Fruit fly (Drosophila melanogaster) whole organism, embryonic: ENCODE results near the gene RpL36.

Experiments used
- CG11560 ChIP-seq: fragments of 200-800 bp; sonication (Bioruptor generic); IDR thresholded peaks from 3 replicates; pipeline ENCODE4 v1.3.6; 2022; ENCODE audit warnings: missing biosample characterization, missing genetic modification characterization
- CG11695 ChIP-seq: fragments of 200-800 bp; sonication (Bioruptor generic); IDR thresholded peaks from 3 replicates; pipeline ENCODE4 v1.3.6; 2022; ENCODE audit warnings: missing biosample characterization, missing genetic modification characterization
- CG15601 ChIP-seq: fragments of 200-800 bp; sonication (Bioruptor generic); optimal IDR thresholded peaks from 3 replicates; lab custom pipeline; 2019; ENCODE audit warnings: missing biosample characterization, mild to moderate bottlenecking, missing genetic modification characterization, moderate library complexity
- CG1603 ChIP-seq: fragments of 200-800 bp; sonication (Bioruptor generic); optimal IDR thresholded peaks from 2 replicates; lab custom pipeline; 2019; ENCODE audit warnings: missing biosample characterization, mild to moderate bottlenecking, missing genetic modification characterization, moderate library complexity
- CG16815 ChIP-seq: fragments of 200-800 bp; sonication (Bioruptor generic); optimal IDR thresholded peaks from 3 replicates; lab custom pipeline; 2017; ENCODE audit warnings: missing biosample characterization, mild to moderate bottlenecking, missing genetic modification characterization
- CG1792 ChIP-seq: fragments of 200-800 bp; sonication (Bioruptor generic); optimal IDR thresholded peaks from 2 replicates; lab custom pipeline; 2016; ENCODE audit warnings: missing biosample characterization, missing genetic modification characterization
- CG18599 ChIP-seq: fragments of 200-800 bp; sonication (Bioruptor generic); optimal IDR thresholded peaks from 3 replicates; lab custom pipeline; 2017; ENCODE audit warnings: missing biosample characterization, missing genetic modification characterization, mild to moderate bottlenecking, moderate library complexity, missing genetic modification reagents
- CG30020 ChIP-seq: fragments of 200-800 bp; optimal IDR thresholded peaks from 2 replicates; lab custom pipeline; 2019; ENCODE audit warnings: missing biosample characterization, mild to moderate bottlenecking, missing genetic modification characterization, moderate library complexity
- CG32772 ChIP-seq: fragments of 200-800 bp; sonication (Bioruptor generic); IDR thresholded peaks from 2 replicates; pipeline ENCODE4 v1.3.6; 2022; ENCODE audit warnings: missing biosample characterization, missing genetic modification characterization
- CG4854 ChIP-seq: fragments of 200-800 bp; sonication (Bioruptor generic); optimal IDR thresholded peaks from 2 replicates; lab custom pipeline; 2016; ENCODE audit warnings: missing biosample characterization, missing genetic modification characterization, inconsistent platforms
- CG5953 ChIP-seq: fragments of 200-800 bp; sonication (Bioruptor generic); IDR thresholded peaks from 2 replicates; pipeline ENCODE4 v1.3.6; 2022; ENCODE audit warnings: missing biosample characterization, missing genetic modification characterization
- CG6654 ChIP-seq: fragments of 200-800 bp; sonication (Bioruptor generic); optimal IDR thresholded peaks from 2 replicates; lab custom pipeline; 2017; ENCODE audit warnings: missing biosample characterization, mild to moderate bottlenecking, missing genetic modification characterization
- CG8359 ChIP-seq: fragments of 200-800 bp; sonication (Bioruptor generic); optimal IDR thresholded peaks from 2 replicates; lab custom pipeline; 2017; ENCODE audit warnings: missing biosample characterization, mild to moderate bottlenecking, missing genetic modification characterization, borderline replicate concordance
- CG9215 ChIP-seq: fragments of 200-800 bp; sonication (Bioruptor generic); IDR thresholded peaks from 2 replicates; pipeline ENCODE4 v1.3.6; 2022; ENCODE audit warnings: missing biosample characterization, missing genetic modification characterization
- CTCF ChIP-seq: fragments of 200-800 bp; sonication (Bioruptor generic); optimal IDR thresholded peaks from 2 replicates; lab custom pipeline; 2017; ENCODE audit warnings: missing biosample characterization, mild to moderate bottlenecking, missing genetic modification characterization, moderate library complexity
- CoRest ChIP-seq: fragments of 200-800 bp; sonication (Bioruptor generic); optimal IDR thresholded peaks from 3 replicates; lab custom pipeline; 2018; ENCODE audit warnings: missing biosample characterization, mild to moderate bottlenecking, missing genetic modification characterization, moderate library complexity
- D ChIP-seq, 2 experiments: fragments of 200-800 bp in 1 of 2; fragments of >200 bp in 1 of 2; sonication (Bioruptor generic) in 1 of 2; optimal IDR thresholded peaks; 2 replicates in 1 of 2; 3 replicates in 1 of 2; lab custom pipeline; 2017; ENCODE audit warnings: mild to moderate bottlenecking in 1 of 2, missing biosample characterization in 1 of 2, missing genetic modification characterization in 1 of 2, missing genetic modification reagents in 1 of 2
- Dip2 ChIP-seq: fragments of 200-800 bp; sonication (Bioruptor generic); IDR thresholded peaks from 2 replicates; pipeline ENCODE4 v1.3.6; 2022; ENCODE audit warnings: missing biosample characterization, missing genetic modification characterization
- Dip3 ChIP-seq: fragments of 200-800 bp; sonication (Bioruptor generic); optimal IDR thresholded peaks from 3 replicates; lab custom pipeline; 2016; ENCODE audit warnings: missing biosample characterization, missing genetic modification characterization
- Hr51 ChIP-seq, 2 experiments: fragments of 200-800 bp; sonication (Bioruptor generic); optimal IDR thresholded peaks; 2 replicates in 1 of 2; 3 replicates in 1 of 2; lab custom pipeline; 2016 to 2018; ENCODE audit warnings: missing biosample characterization in 2 of 2, missing genetic modification characterization in 2 of 2, mild to moderate bottlenecking in 1 of 2, moderate library complexity in 1 of 2
- Neu2 ChIP-seq: fragments of 200-800 bp; sonication (Bioruptor generic); optimal IDR thresholded peaks from 3 replicates; lab custom pipeline; 2016; ENCODE audit warnings: missing biosample characterization, missing genetic modification characterization, borderline replicate concordance
- Nf-YC ChIP-seq: fragments of 200-800 bp; optimal IDR thresholded peaks from 3 replicates; lab custom pipeline; 2019; ENCODE audit warnings: missing biosample characterization, mild to moderate bottlenecking, missing genetic modification characterization, moderate library complexity
- NfI ChIP-seq: fragments of 200-800 bp; sonication (Bioruptor generic); optimal IDR thresholded peaks from 3 replicates; lab custom pipeline; 2018; ENCODE audit warnings: missing biosample characterization, mild to moderate bottlenecking, missing genetic modification characterization, moderate library complexity
- PHDP ChIP-seq: fragments of 200-800 bp; sonication (Bioruptor generic); optimal IDR thresholded peaks from 3 replicates; lab custom pipeline; 2018; ENCODE audit warnings: missing biosample characterization, mild to moderate bottlenecking, missing genetic modification characterization, moderate library complexity
- Rfx ChIP-seq: fragments of 200-800 bp; sonication (Bioruptor generic); IDR thresholded peaks from 2 replicates; pipeline ENCODE4 v1.3.6; 2022; ENCODE audit warnings: missing biosample characterization, missing genetic modification characterization
- Sin3A ChIP-seq: fragments of >200 bp; optimal IDR thresholded peaks from 2 replicates; lab custom pipeline; 2018
- Six4 ChIP-seq: fragments of 200-800 bp; sonication (Bioruptor generic); optimal IDR thresholded peaks from 2 replicates; lab custom pipeline; 2016; ENCODE audit warnings: missing biosample characterization, missing genetic modification characterization
- Tbp ChIP-seq: fragments of >200 bp; optimal IDR thresholded peaks from 2 replicates; lab custom pipeline; 2018; ENCODE audit warnings: missing biosample characterization, missing genetic modification characterization
- ato ChIP-seq: fragments of 200-800 bp; sonication (Bioruptor generic); IDR thresholded peaks from 2 replicates; pipeline ENCODE4 v1.3.6; 2022; ENCODE audit warnings: missing biosample characterization, missing genetic modification characterization; ENCODE audit not compliant: partially characterized antibody
- cad ChIP-seq: fragments of >200 bp; optimal IDR thresholded peaks from 2 replicates; lab custom pipeline; 2017; ENCODE audit warnings: missing biosample characterization, missing genetic modification characterization
- dimm ChIP-seq: fragments of 200-800 bp; sonication (Bioruptor generic); IDR thresholded peaks from 2 replicates; pipeline ENCODE4 v1.3.6; 2022; ENCODE audit warnings: missing biosample characterization, missing genetic modification characterization
- dmrt99B ChIP-seq: fragments of 200-800 bp; sonication (Bioruptor generic); optimal IDR thresholded peaks from 2 replicates; lab custom pipeline; 2018; ENCODE audit warnings: missing biosample characterization, mild to moderate bottlenecking, missing genetic modification characterization, moderate library complexity
- ems ChIP-seq: fragments of 200-800 bp; sonication (Bioruptor generic); optimal IDR thresholded peaks from 3 replicates; lab custom pipeline; 2016; ENCODE audit warnings: missing biosample characterization, missing genetic modification characterization
- fd102C ChIP-seq: fragments of 200-800 bp; sonication (Bioruptor generic); optimal IDR thresholded peaks from 2 replicates; lab custom pipeline; 2018; ENCODE audit warnings: missing biosample characterization, mild to moderate bottlenecking, missing genetic modification characterization, moderate library complexity
- gcm ChIP-seq: fragments of 200-800 bp; sonication (Bioruptor generic); optimal IDR thresholded peaks from 2 replicates; lab custom pipeline; 2019; ENCODE audit warnings: missing biosample characterization, mild to moderate bottlenecking, missing genetic modification characterization, moderate library complexity
- gcm2 ChIP-seq: fragments of 200-800 bp; sonication (Bioruptor generic); optimal IDR thresholded peaks from 2 replicates; lab custom pipeline; 2016; ENCODE audit warnings: missing biosample characterization, missing genetic modification characterization
- gfzf ChIP-seq: fragments of 200-800 bp; sonication (Bioruptor generic); optimal IDR thresholded peaks from 2 replicates; lab custom pipeline; 2016; ENCODE audit warnings: missing biosample characterization, mild to moderate bottlenecking, missing genetic modification characterization, moderate library complexity
- grau ChIP-seq: fragments of 200-800 bp; optimal IDR thresholded peaks from 3 replicates; lab custom pipeline; 2019; ENCODE audit warnings: missing biosample characterization, mild to moderate bottlenecking, missing genetic modification characterization, moderate library complexity
- insv ChIP-seq, 2 experiments: fragments of 200-800 bp; sonication (Bioruptor generic); optimal IDR thresholded peaks; 3 replicates each; lab custom pipeline; 2016 to 2018; ENCODE audit warnings: missing biosample characterization in 2 of 2, missing genetic modification characterization in 2 of 2
- lbe ChIP-seq: fragments of 200-800 bp; sonication (Bioruptor generic); optimal IDR thresholded peaks from 2 replicates; lab custom pipeline; 2016; ENCODE audit warnings: missing biosample characterization, mild to moderate bottlenecking, missing genetic modification characterization
- luna ChIP-seq: fragments of 200-800 bp; sonication (Bioruptor generic); optimal IDR thresholded peaks from 2 replicates; lab custom pipeline; 2016; ENCODE audit warnings: missing biosample characterization, missing genetic modification characterization
- oc ChIP-seq: fragments of 200-800 bp; sonication (Bioruptor generic); optimal IDR thresholded peaks from 2 replicates; lab custom pipeline; 2018; ENCODE audit warnings: missing biosample characterization, mild to moderate bottlenecking, missing genetic modification characterization, moderate library complexity
- otp ChIP-seq: fragments of 200-800 bp; sonication (Bioruptor generic); IDR thresholded peaks from 3 replicates; pipeline ENCODE4, ENCODE4 v1.3.6; 2022; ENCODE audit warnings: missing biosample characterization, missing genetic modification characterization
- rib ChIP-seq: fragments of 200-800 bp; sonication (Bioruptor generic); IDR thresholded peaks from 2 replicates; pipeline ENCODE4 v1.3.6; 2022; ENCODE audit warnings: missing biosample characterization, missing genetic modification characterization
- row ChIP-seq: fragments of 200-800 bp; sonication (Bioruptor generic); IDR thresholded peaks from 3 replicates; pipeline ENCODE4 v1.3.6; 2022; ENCODE audit warnings: missing biosample characterization, missing genetic modification characterization
- tgo ChIP-seq: fragments of 200-800 bp; sonication (Bioruptor generic); IDR thresholded peaks from 3 replicates; pipeline ENCODE4 v1.3.6; 2022; ENCODE audit warnings: missing biosample characterization, missing genetic modification characterization
- trem ChIP-seq: fragments of 200-800 bp; optimal IDR thresholded peaks from 3 replicates; lab custom pipeline; 2019; ENCODE audit warnings: missing biosample characterization, mild to moderate bottlenecking, missing genetic modification characterization, moderate library complexity
- twi ChIP-seq: fragments of 200-800 bp; optimal IDR thresholded peaks from 2 replicates; lab custom pipeline; 2019; ENCODE audit warnings: missing biosample characterization, mild to moderate bottlenecking, missing genetic modification characterization, moderate library complexity
- unc-4 ChIP-seq: fragments of 200-800 bp; sonication (Bioruptor generic); IDR thresholded peaks from 2 replicates; pipeline ENCODE4 v1.3.6; 2022; ENCODE audit warnings: missing biosample characterization, missing genetic modification characterization; ENCODE audit not compliant: partially characterized antibody

The RpL36 gene

DNA sequence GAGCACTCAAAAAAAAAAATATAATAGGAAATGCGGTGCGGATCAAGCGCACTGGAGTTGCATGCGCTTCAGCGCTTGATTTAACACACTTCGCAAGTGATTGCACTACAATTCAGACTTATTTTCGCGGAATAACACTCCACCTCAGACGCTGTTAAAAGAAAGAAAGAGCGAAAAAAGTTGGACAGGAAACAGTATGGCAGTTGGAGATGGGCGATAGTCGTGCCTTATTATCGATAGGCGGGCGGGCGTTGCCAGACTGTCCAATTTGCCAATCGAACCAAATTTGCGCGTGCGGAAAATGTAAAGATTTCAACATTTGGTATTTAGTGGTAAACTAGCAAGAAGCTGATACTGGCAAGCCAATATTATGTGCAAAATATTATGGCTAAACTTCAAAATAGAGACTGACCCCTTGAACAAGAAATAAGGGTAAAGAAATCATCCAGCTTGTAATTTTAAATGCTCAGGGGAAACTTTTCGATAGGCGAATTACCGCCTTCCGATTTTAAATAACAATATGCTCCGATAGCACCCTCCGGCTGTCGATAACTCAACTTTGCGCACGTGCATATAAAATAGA is at the start of gene RpL36, which contains the start of gene Mybbp1A (continued):
- TF ChIP-seq Hr51 (GFP tag; optimal IDR thresholded peaks at IDR 0.05; lab: Kevin White, UChicago), result peak; percentile 57 to 67
- TF ChIP-seq CG9215 (GFP tag; lab: Robert Waterston, UW), result peak; percentile 29; the same call in 1 of the 2 replicates
- peak; percentile 41 for TF ChIP-seq Nf-YC (tag; lab: Kevin White, UChicago)
- TF ChIP-seq PHDP (tag; lab: Kevin White, UChicago), result peak; percentile 64
- TF ChIP-seq gfzf (GFP tag; lab: Kevin White, UChicago), result peak; percentile 59
- peak; percentile 19 for TF ChIP-seq CG16815 (GFP tag; lab: Kevin White, UChicago)
- peak; percentile 89 for TF ChIP-seq CG1603 (tag; lab: Kevin White, UChicago)
- no peak for TF ChIP-seq CG6654 (GFP tag; lab: Kevin White, UChicago)
- no peak for TF ChIP-seq Dip2 (GFP tag; lab: Robert Waterston, UW)
- TF ChIP-seq D (optimal IDR thresholded peaks at IDR 0.05; lab: Kevin White, UChicago), result no peak
- peak; percentile 64 for TF ChIP-seq D (GFP tag; optimal IDR thresholded peaks at IDR 0.05; lab: Kevin White, UChicago)
- peak; percentile 81 for TF ChIP-seq ato (GFP tag; lab: Robert Waterston, UW)
- peak; percentile 68 for TF ChIP-seq CG1792 (GFP tag; lab: Kevin White, UChicago)
- no peak for TF ChIP-seq Tbp (GFP tag; lab: Kevin White, UChicago)
- TF ChIP-seq CTCF (GFP tag; lab: Kevin White, UChicago), result peak; percentile 38
- TF ChIP-seq lbe (GFP tag; lab: Kevin White, UChicago), result peak; percentile 17
- TF ChIP-seq CG18599 (GFP tag; lab: Kevin White, UChicago), result peak; percentile 80
- no peak for TF ChIP-seq oc (tag; lab: Kevin White, UChicago)
- peak in 1 of 2 experiments; percentile 63 for TF ChIP-seq insv (GFP tag; optimal IDR thresholded peaks at IDR 0.05; lab: Kevin White, UChicago)
- no peak for TF ChIP-seq dmrt99B (tag; lab: Kevin White, UChicago)
- peak; percentile 86 for TF ChIP-seq NfI (GFP tag; lab: Kevin White, UChicago)
- TF ChIP-seq tgo (GFP tag; lab: Robert Waterston, UW), result peak; percentile 39; the same call in 2 of the 3 replicates
- peak; percentile 28 for TF ChIP-seq fd102C (GFP tag; lab: Kevin White, UChicago)
- peak; percentile 70 for TF ChIP-seq CG15601 (tag; lab: Kevin White, UChicago)
- TF ChIP-seq CG32772 (GFP tag; lab: Robert Waterston, UW), result peak; percentile 70
- no peak for TF ChIP-seq dimm
- peak; percentile 93 for TF ChIP-seq Neu2 (GFP tag; lab: Kevin White, UChicago)
- TF ChIP-seq CG8359, result peak; percentile 8
- TF ChIP-seq Dip3 (GFP tag; lab: Kevin White, UChicago), result peak; percentile 59
- peak; percentile 38 for TF ChIP-seq CG30020
- peak; percentile 58 for TF ChIP-seq luna
- peak; percentile 66 for TF ChIP-seq CoRest (tag; lab: Kevin White, UChicago)
- TF ChIP-seq cad (GFP tag; lab: Kevin White, UChicago), result no peak
- TF ChIP-seq rib (GFP tag; lab: Robert Waterston, UW), result peak; percentile 55; the same call in 1 of the 2 replicates
- TF ChIP-seq twi, result peak; percentile 37
- TF ChIP-seq Six4 (GFP tag; lab: Kevin White, UChicago), result peak; percentile 52
- peak; percentile 85 for TF ChIP-seq unc-4 (GFP tag; lab: Robert Waterston, UW)
- peak; percentile 76 for TF ChIP-seq trem
- TF ChIP-seq CG4854, result peak; percentile 27
- peak; percentile 58; the same call in 1 of the 2 replicates for TF ChIP-seq CG5953 (GFP tag; lab: Robert Waterston, UW)
- peak; percentile 85 for TF ChIP-seq Rfx (GFP tag; lab: Robert Waterston, UW)
- peak; percentile 66 for TF ChIP-seq otp (GFP tag; lab: Robert Waterston, UW)
- TF ChIP-seq grau (tag; lab: Kevin White, UChicago), result peak; percentile 62
- TF ChIP-seq ems, result peak; percentile 72
- peak; percentile 53; the same call in 2 of the 3 replicates for TF ChIP-seq row (GFP tag; lab: Robert Waterston, UW)
- peak; percentile 41 for TF ChIP-seq gcm2 (GFP tag; lab: Kevin White, UChicago)
- peak; percentile 55 for TF ChIP-seq gcm (GFP tag; lab: Kevin White, UChicago)
- TF ChIP-seq CG11695 (GFP tag; lab: Robert Waterston, UW), result 0 out of 3 replicates have a peak, but pooled peaks have one; percentile 36
- TF ChIP-seq CG11560, result peak; percentile 42; the same call in 1 of the 3 replicates
- TF ChIP-seq Sin3A (lab: Kevin White, UChicago), result peak; percentile 92
